Worm (Caenorhabditis elegans): ENCODE data around the gene F11C1.1.

F11C1.1 gene

DNA sequence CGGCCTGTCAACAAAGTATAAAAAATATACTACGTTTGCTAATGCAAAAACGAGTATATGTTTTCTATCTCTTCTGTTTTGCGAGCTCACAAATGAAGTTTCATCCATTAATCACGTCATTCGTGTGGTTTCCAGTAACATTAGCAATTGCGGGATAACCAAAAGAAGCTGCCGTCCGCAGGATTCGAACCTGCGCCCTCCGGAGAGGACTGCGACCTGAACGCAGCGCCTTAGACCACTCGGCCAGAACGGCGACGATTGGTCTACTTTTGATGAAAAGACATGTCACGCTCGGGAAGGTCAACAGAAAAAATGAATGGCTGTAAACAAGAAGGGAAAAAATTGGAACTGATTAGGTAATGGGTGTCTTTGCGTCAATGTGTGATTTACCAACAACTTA, 48.4 kb upstream of the F11C1.1 start (continued):
- TF ChIP-seq ztf-22 (GFP tag; optimal IDR thresholded peaks at IDR 0.05) (no peak), ceh-100 (GFP tag; IDR thresholded peaks at IDR 0.05) (no peak), Y53F4B.3 (GFP tag; IDR thresholded peaks at IDR 0.05) (0 out of 2 replicates have a peak, but pooled peaks have one; percentile 12), lin-40 (tag; optimal IDR thresholded peaks at IDR 0.05) (peak; percentile 56), chd-7 (tag; optimal IDR thresholded peaks at IDR 0.05) (peak; percentile 36), ztf-3 (GFP tag; optimal IDR thresholded peaks at IDR 0.05) (no peak), die-1 (tag; optimal IDR thresholded peaks at IDR 0.05) (peak; percentile 83), snpc-1.3 (tag; optimal IDR thresholded peaks at IDR 0.05; ENCODE audit: insufficient read depth) (peak; percentile 61), F10E7.11 (tag; optimal IDR thresholded peaks at IDR 0.05) (peak; percentile 54), lsl-1 (GFP tag; optimal IDR thresholded peaks at IDR 0.05) (no peak), bed-2 (GFP tag; IDR thresholded peaks at IDR 0.05) (no peak), nhr-90 (tag; optimal IDR thresholded peaks at IDR 0.05) (peak; percentile 83), ztf-26 (tag; optimal IDR thresholded peaks at IDR 0.05) (no peak), pha-4 (tag; optimal IDR thresholded peaks at IDR 0.05) (no peak), dpff-1 (tag; optimal IDR thresholded peaks at IDR 0.05) (no peak), nhr-27 (tag; optimal IDR thresholded peaks at IDR 0.05) (no peak), gei-17 (GFP tag; optimal IDR thresholded peaks at IDR 0.05) (no peak), ztf-6 (GFP tag; IDR thresholded peaks at IDR 0.05) (no peak), ekl-4 (GFP tag; IDR thresholded peaks at IDR 0.05) (no peak), attf-5 (GFP tag; optimal IDR thresholded peaks at IDR 0.05) (no peak), tbx-9 (tag; optimal IDR thresholded peaks at IDR 0.05; ENCODE audit: borderline replicate concordance) (no peak), sdz-38 (tag; optimal IDR thresholded peaks at IDR 0.05) (no peak), F55B11.4 (tag; optimal IDR thresholded peaks at IDR 0.05; ENCODE audit: borderline replicate concordance, insufficient read depth) (no peak), unc-130 (GFP tag; optimal IDR thresholded peaks at IDR 0.05) (no peak), nfya-1 (tag; optimal IDR thresholded peaks at IDR 0.05; ENCODE audit: borderline replicate concordance, insufficient read depth) (no peak), zim-3 (tag; optimal IDR thresholded peaks at IDR 0.05) (no peak), F39B2.1 (GFP tag; IDR thresholded peaks at IDR 0.05) (no peak), bed-1 (GFP tag; IDR thresholded peaks at IDR 0.05) (no peak), ztf-28 (GFP tag; IDR thresholded peaks at IDR 0.05) (0 out of 2 replicates have a peak, but pooled peaks have one; percentile 29), nfya-2 (GFP tag; IDR thresholded peaks at IDR 0.05) (no peak), athp-1 (tag; optimal IDR thresholded peaks at IDR 0.05) (peak; percentile 2), dpl-1 (GFP tag; optimal IDR thresholded peaks at IDR 0.05) (no peak), cebp-1 (GFP tag; IDR thresholded peaks at IDR 0.05) (no peak), cebp-1 (tag; optimal IDR thresholded peaks at IDR 0.05) (no peak), ceh-27 (GFP tag; optimal IDR thresholded peaks at IDR 0.05) (no peak), ceh-91 (GFP tag; IDR thresholded peaks at IDR 0.05) (no peak), attf-3 (GFP tag; conservative IDR thresholded peaks at IDR 0.05) (no peak), snpc-3.4 (tag; optimal IDR thresholded peaks at IDR 0.05) (peak; percentile 55), F22D6.2 (tag; optimal IDR thresholded peaks at IDR 0.05) (peak; percentile 30), rcor-1 (GFP tag; IDR thresholded peaks at IDR 0.05) (peak; percentile 74; the same call in 1 of the 2 replicates), mel-28 (tag; optimal IDR thresholded peaks at IDR 0.05; ENCODE audit: borderline replicate concordance) (no peak), aptf-2 (GFP tag; conservative IDR thresholded peaks at IDR 0.05) (no peak), pbrm-1 (GFP tag; IDR thresholded peaks at IDR 0.05) (peak; percentile 73), K12H6.12 (tag; optimal IDR thresholded peaks at IDR 0.05) (no peak), akir-1 (GFP tag; optimal IDR thresholded peaks at IDR 0.05) (no peak), Y79H2A.3 (GFP tag; conservative IDR thresholded peaks at IDR 0.05) (no peak), let-526 (GFP tag; IDR thresholded peaks at IDR 0.05) (no peak), ceh-79 (tag; optimal IDR thresholded peaks at IDR 0.05) (no peak), ets-4 (GFP tag; optimal IDR thresholded peaks at IDR 0.05) (peak; percentile 45)

Measured in whole organism, young adult.